Fruit fly (Drosophila melanogaster): ENCODE measurements around the gene CG31848.

CG31848 gene

dm6 chr2L:13290276-13291065 lies 24.8 kb upstream of the CG31848 start (continued):
- peak; percentile 75 for TF ChIP-seq CG15514 (GFP tag; optimal IDR thresholded peaks at IDR 0.05)
- TF ChIP-seq CG4707 (GFP tag; optimal IDR thresholded peaks at IDR 0.05) = peak; percentile 73
- no peak for TF ChIP-seq CG5245 (GFP tag; optimal IDR thresholded peaks at IDR 0.05)
- peak; percentile 61 for TF ChIP-seq CoRest (tag; optimal IDR thresholded peaks at IDR 0.05)
- no peak for TF ChIP-seq zf30C (GFP tag; optimal IDR thresholded peaks at IDR 0.05)
- TF ChIP-seq ftz-f1 (GFP tag; optimal IDR thresholded peaks at IDR 0.05) = peak; percentile 55
- no peak for TF ChIP-seq ase (GFP tag; IDR thresholded peaks at IDR 0.05)
- TF ChIP-seq Doc2 (GFP tag; IDR thresholded peaks at IDR 0.05) = no peak
- TF ChIP-seq CG1024 (GFP tag; IDR thresholded peaks at IDR 0.05) = peak; percentile 35; the same call in 1 of the 2 replicates
- TF ChIP-seq ash1 (GFP tag; optimal IDR thresholded peaks at IDR 0.05) = peak; percentile 74
- peak; percentile 29; the same call in 1 of the 2 replicates for TF ChIP-seq CG7372 (GFP tag; IDR thresholded peaks at IDR 0.05)
- peak; percentile 96 for TF ChIP-seq Med (GFP tag)
- peak; percentile 65; the same call in 2 of the 3 replicates for TF ChIP-seq ken (GFP tag; IDR thresholded peaks at IDR 0.05)
- TF ChIP-seq sr (GFP tag; IDR thresholded peaks at IDR 0.05) = peak; percentile 77
- TF ChIP-seq fd102C (GFP tag; optimal IDR thresholded peaks at IDR 0.05) = peak; percentile 23
- peak; percentile 61 for TF ChIP-seq bcd (GFP tag; optimal IDR thresholded peaks at IDR 0.05)
- TF ChIP-seq lmd (GFP tag; IDR thresholded peaks at IDR 0.05) = peak; percentile 12; the same call in 1 of the 2 replicates
- TF ChIP-seq ERR (GFP tag; optimal IDR thresholded peaks at IDR 0.05) = no peak
- peak; percentile 13 for TF ChIP-seq CG1602 (GFP tag; optimal IDR thresholded peaks at IDR 0.05)
- TF ChIP-seq Xbp1 (GFP tag; optimal IDR thresholded peaks at IDR 0.05) = peak; percentile 10
- peak; percentile 83 for TF ChIP-seq YL-1 (GFP tag; optimal IDR thresholded peaks at IDR 0.05)
- no peak for TF ChIP-seq CG15073 (GFP tag; optimal IDR thresholded peaks at IDR 0.05)
- TF ChIP-seq CG7786 (GFP tag; optimal IDR thresholded peaks at IDR 0.05) = no peak
- peak; percentile 85 for TF ChIP-seq CG4360 (GFP tag; IDR thresholded peaks at IDR 0.05)
- TF ChIP-seq CG11560 (tag; IDR thresholded peaks at IDR 0.05) = no peak
- no peak for TF ChIP-seq CG3847 (GFP tag; IDR thresholded peaks at IDR 0.05)
- TF ChIP-seq tgo (GFP tag; IDR thresholded peaks at IDR 0.05) = peak; percentile 32; the same call in 1 of the 3 replicates
- TF ChIP-seq CG12744 (GFP tag; optimal IDR thresholded peaks at IDR 0.05) = peak; percentile 67
- TF ChIP-seq pfk (GFP tag; optimal IDR thresholded peaks at IDR 0.05) = peak; percentile 57
- peak; percentile 87 for TF ChIP-seq fd64A (GFP tag; optimal IDR thresholded peaks at IDR 0.05)
- TF ChIP-seq gce (GFP tag; IDR thresholded peaks at IDR 0.05) = no peak
- TF ChIP-seq chm (GFP tag; IDR thresholded peaks at IDR 0.05) = no peak; the same call in 1 of the 2 replicates
- TF ChIP-seq sisA (GFP tag; IDR thresholded peaks at IDR 0.05) = no peak
- TF ChIP-seq CG14710 (tag; optimal IDR thresholded peaks at IDR 0.05) = no peak
- peak; percentile 88 for TF ChIP-seq ci (GFP tag; IDR thresholded peaks at IDR 0.05)
- TF ChIP-seq tup (GFP tag; optimal IDR thresholded peaks at IDR 0.05) = peak; percentile 69
- TF ChIP-seq dm (GFP tag; optimal IDR thresholded peaks at IDR 0.05) = peak; percentile 42
- TF ChIP-seq Sox102F (GFP tag; optimal IDR thresholded peaks at IDR 0.05) = peak; percentile 72
- no peak for TF ChIP-seq croc (GFP tag; conservative IDR thresholded peaks at IDR 0.05)
- no peak for TF ChIP-seq Neu2 (GFP tag; optimal IDR thresholded peaks at IDR 0.05; ENCODE audit: borderline replicate concordance)
- TF ChIP-seq lov (optimal IDR thresholded peaks at IDR 0.05) = no peak
- peak; percentile 66; the same call in 1 of the 3 replicates for TF ChIP-seq lov (GFP tag; IDR thresholded peaks at IDR 0.05)
- TF ChIP-seq pita (GFP tag; optimal IDR thresholded peaks at IDR 0.05) = no peak
- no peak for TF ChIP-seq CG30020 (tag; optimal IDR thresholded peaks at IDR 0.05)
- peak; percentile 72 for TF ChIP-seq org-1 (GFP tag; optimal IDR thresholded peaks at IDR 0.05)
- peak; percentile 77 for TF ChIP-seq CG12219 (GFP tag; optimal IDR thresholded peaks at IDR 0.05)
- no peak for TF ChIP-seq CG2120 (GFP tag; optimal IDR thresholded peaks at IDR 0.05)
- no peak for TF ChIP-seq Gsc (GFP tag; IDR thresholded peaks at IDR 0.05)
- TF ChIP-seq CG17802 (tag; optimal IDR thresholded peaks at IDR 0.05) = no peak
- peak; percentile 31 for TF ChIP-seq NK7.1 (GFP tag; optimal IDR thresholded peaks at IDR 0.05)
